Fruit fly (Drosophila melanogaster): ENCODE measurements around the gene ERR.

The ERR gene

dm6 chr3L:8137448-8137906 lies 49.0 kb downstream of the ERR start, which contains the start of the genes Setx and mus301 (continued):
- TF ChIP-seq Nf-YB (GFP tag; optimal IDR thresholded peaks at IDR 0.05) (peak; percentile 30), CG9817 (tag; optimal IDR thresholded peaks at IDR 0.05) (peak; percentile 86), mirr (GFP tag; optimal IDR thresholded peaks at IDR 0.05) (no peak), Atf6 (GFP tag; IDR thresholded peaks at IDR 0.05) (peak; percentile 68), abd-A (tag; optimal IDR thresholded peaks at IDR 0.05) (no peak), Hey (tag; optimal IDR thresholded peaks at IDR 0.05) (no peak), CG7271 (tag; optimal IDR thresholded peaks at IDR 0.05) (peak; percentile 2), CG15073 (GFP tag; optimal IDR thresholded peaks at IDR 0.05) (peak; percentile 20), dm (GFP tag; optimal IDR thresholded peaks at IDR 0.05) (peak; percentile 80), slbo (GFP tag; IDR thresholded peaks at IDR 0.05) (peak; percentile 90), grau (tag; optimal IDR thresholded peaks at IDR 0.05) (peak; percentile 75), CG1647 (GFP tag; optimal IDR thresholded peaks at IDR 0.05) (peak; percentile 89), so (GFP tag; IDR thresholded peaks at IDR 0.05) (no peak; the same call in 2 of the 3 replicates), Rx (GFP tag; IDR thresholded peaks at IDR 0.05) (peak; percentile 12; the same call in 1 of the 2 replicates), bbx (GFP tag; IDR thresholded peaks at IDR 0.05; ENCODE audit: partially characterized antibody) (no peak), Xbp1 (GFP tag; optimal IDR thresholded peaks at IDR 0.05) (peak; percentile 90), gce (GFP tag; IDR thresholded peaks at IDR 0.05) (no peak), gro (GFP tag; optimal IDR thresholded peaks at IDR 0.05) (peak; percentile 84), CG15601 (tag; optimal IDR thresholded peaks at IDR 0.05) (peak; percentile 75), Abd-B (GFP tag; optimal IDR thresholded peaks at IDR 0.05) (peak; percentile 89), insv (GFP tag; optimal IDR thresholded peaks at IDR 0.05) (peak in 1 of 2 experiments; percentile 51), CG7357 (GFP tag; IDR thresholded peaks at IDR 0.05) (peak; percentile 64; the same call in 1 of the 3 replicates), CG33557 (GFP tag; optimal IDR thresholded peaks at IDR 0.05) (peak; percentile 69), CG4854 (GFP tag; optimal IDR thresholded peaks at IDR 0.05) (peak; percentile 76), CG11456 (GFP tag; IDR thresholded peaks at IDR 0.05) (peak; percentile 87), jumu (GFP tag; optimal IDR thresholded peaks at IDR 0.05) (peak; percentile 82), Hr78 (GFP tag; optimal IDR thresholded peaks at IDR 0.05) (no peak), az2 (GFP tag; optimal IDR thresholded peaks at IDR 0.05) (peak; percentile 77), CG10321 (GFP tag; IDR thresholded peaks at IDR 0.05) (0 out of 2 replicates have a peak, but pooled peaks have one; percentile 35), tgo (GFP tag; IDR thresholded peaks at IDR 0.05) (peak; percentile 67), CG5245 (GFP tag; optimal IDR thresholded peaks at IDR 0.05) (peak; percentile 67), nmo (GFP tag; optimal IDR thresholded peaks at IDR 0.05) (peak; percentile 89), sima (GFP tag; optimal IDR thresholded peaks at IDR 0.05) (peak; percentile 52), Dref (GFP tag; IDR thresholded peaks at IDR 0.05) (peak; percentile 48), Blimp-1 (GFP tag; optimal IDR thresholded peaks at IDR 0.05) (no peak), CG10274 (GFP tag; optimal IDR thresholded peaks at IDR 0.05) (peak; percentile 9), chm (GFP tag; IDR thresholded peaks at IDR 0.05) (no peak), schlank (tag; optimal IDR thresholded peaks at IDR 0.05) (peak; percentile 23), Dll (GFP tag; IDR thresholded peaks at IDR 0.05; ENCODE audit: partially characterized antibody) (0 out of 4 replicates have a peak, but pooled peaks have one; percentile 37), run (tag; optimal IDR thresholded peaks at IDR 0.05) (no peak), Max (GFP tag; optimal IDR thresholded peaks at IDR 0.05) (peak; percentile 91), BtbVII (GFP tag; optimal IDR thresholded peaks at IDR 0.05) (no peak), Lim3 (GFP tag; IDR thresholded peaks at IDR 0.05) (no peak), CG2875 (GFP tag; optimal IDR thresholded peaks at IDR 0.05) (peak; percentile 43), B-H2 (GFP tag; optimal IDR thresholded peaks at IDR 0.05) (peak; percentile 75), CG30431 (GFP tag; optimal IDR thresholded peaks at IDR 0.05) (peak; percentile 29), peb (GFP tag; IDR thresholded peaks at IDR 0.05) (no peak; the same call in 1 of the 2 replicates), CG9797 (GFP tag; optimal IDR thresholded peaks at IDR 0.05) (peak; percentile 76), Xrp1 (GFP tag; IDR thresholded peaks at IDR 0.05) (peak; percentile 79), fd96Cb (tag; optimal IDR thresholded peaks at IDR 0.05) (peak; percentile 66)

Measured in whole organism, embryonic.